Worm (Caenorhabditis elegans): Measurements from ENCODE around the gene snx-14.

Gene snx-14

DNA sequence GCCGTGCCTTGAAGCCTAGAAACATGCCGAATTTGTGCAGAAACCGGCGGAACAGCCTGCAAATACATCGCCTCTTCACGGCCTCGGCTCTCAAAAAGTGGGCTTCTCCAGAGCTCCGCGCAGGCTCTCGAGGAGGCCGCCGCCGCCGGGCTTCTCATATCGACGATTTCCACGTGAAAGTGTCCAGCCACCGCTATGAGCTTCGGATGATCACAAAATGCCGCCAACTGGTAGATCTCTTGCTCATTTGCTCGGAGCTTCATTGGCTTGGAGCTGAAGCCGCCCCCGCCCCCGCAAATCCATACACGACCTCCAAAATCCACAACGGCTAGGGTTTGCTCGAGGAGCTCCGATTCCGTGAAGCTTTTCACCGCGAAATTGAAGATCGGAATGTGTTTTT is 29.5 kb upstream of the snx-14 start:
- TF ChIP-seq zip-8 (tag; optimal IDR thresholded peaks at IDR 0.05) (no peak), ceh-83 (GFP tag; optimal IDR thresholded peaks at IDR 0.05) (no peak), mls-2 (tag; optimal IDR thresholded peaks at IDR 0.05) (no peak), snpc-4 (tag; optimal IDR thresholded peaks at IDR 0.05) (no peak), lsy-2 (tag; optimal IDR thresholded peaks at IDR 0.05) (no peak), M03D4.4 (tag; optimal IDR thresholded peaks at IDR 0.05) (no peak)

DNA sequence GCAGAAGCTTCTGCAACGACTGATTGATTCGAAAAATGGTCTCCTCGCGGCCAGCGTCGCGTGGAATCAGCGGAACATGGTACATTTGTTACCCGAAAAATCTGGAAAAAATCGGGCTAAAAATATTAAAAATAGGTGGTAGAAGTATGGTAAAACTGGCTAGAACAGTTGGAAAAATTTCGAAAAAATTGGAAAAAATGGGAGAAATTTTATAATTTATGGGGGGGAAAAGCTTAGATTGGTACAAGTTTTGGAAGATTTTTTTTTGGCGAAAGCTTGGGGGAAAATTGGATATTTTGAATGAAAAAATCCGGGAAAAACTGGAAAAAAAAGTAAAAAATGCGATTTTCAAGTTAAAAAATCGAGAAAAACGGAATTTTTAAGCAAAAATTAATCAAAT is 16.5 kb upstream of the snx-14 start, which contains the start of gene ddl-2:
Gene ddl-2, minus strand, starts transcription at position 101 of the 400 bp plus-strand sequence.
- no peak for TF ChIP-seq hlh-1 (tag; optimal IDR thresholded peaks at IDR 0.05)
- no peak for TF ChIP-seq lsy-2 (tag; optimal IDR thresholded peaks at IDR 0.05)
- TF ChIP-seq ceh-43 (GFP tag; optimal IDR thresholded peaks at IDR 0.05), result no peak
- TF ChIP-seq tbx-8 (GFP tag; optimal IDR thresholded peaks at IDR 0.05), result no peak
- TF ChIP-seq ces-1 (GFP tag; optimal IDR thresholded peaks at IDR 0.05), result no peak
- TF ChIP-seq unc-120 (tag; optimal IDR thresholded peaks at IDR 0.05; ENCODE audit: poor library complexity, severe bottlenecking), result no peak

DNA sequence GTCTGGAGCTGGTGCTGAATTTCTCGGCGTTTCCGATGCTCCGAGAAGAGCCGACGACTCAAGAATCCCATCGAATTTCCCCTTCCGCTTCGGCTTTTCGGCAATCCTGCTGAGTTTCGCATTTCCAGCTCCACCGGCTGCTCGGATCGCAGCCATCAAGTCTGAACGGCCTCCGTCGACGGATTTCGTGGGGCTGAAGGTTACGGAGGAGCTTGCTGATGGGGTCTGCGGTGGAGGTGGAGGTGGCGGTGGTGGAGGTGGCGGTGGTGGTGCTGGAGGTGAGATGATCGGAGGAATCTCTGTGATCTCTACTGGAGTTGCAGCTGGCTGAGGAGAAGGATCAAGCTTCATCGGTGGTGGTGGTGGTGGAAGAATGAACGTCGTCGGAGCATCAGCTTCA is 12.0 kb upstream of the snx-14 start:
- no peak for TF ChIP-seq flh-1 (GFP tag; optimal IDR thresholded peaks at IDR 0.05)
- TF ChIP-seq nhr-237 (tag; optimal IDR thresholded peaks at IDR 0.05), result no peak
- TF ChIP-seq M03D4.4 (tag; optimal IDR thresholded peaks at IDR 0.05), result no peak
- TF ChIP-seq mep-1 (tag; optimal IDR thresholded peaks at IDR 0.05), result no peak
- TF ChIP-seq lin-32 (GFP tag; optimal IDR thresholded peaks at IDR 0.05), result no peak
- TF ChIP-seq unc-39 (tag; optimal IDR thresholded peaks at IDR 0.05), result no peak
- no peak for TF ChIP-seq mls-2 (tag; optimal IDR thresholded peaks at IDR 0.05)
- TF ChIP-seq lin-13 (tag; optimal IDR thresholded peaks at IDR 0.05), result no peak
- no peak for TF ChIP-seq ztf-11 (tag; optimal IDR thresholded peaks at IDR 0.05)
- no peak for TF ChIP-seq pha-4 (tag; optimal IDR thresholded peaks at IDR 0.05)
- no peak for TF ChIP-seq nhr-28 (tag; optimal IDR thresholded peaks at IDR 0.05)
- no peak for TF ChIP-seq hlh-1 (tag; optimal IDR thresholded peaks at IDR 0.05)
- TF ChIP-seq ceh-83 (GFP tag; optimal IDR thresholded peaks at IDR 0.05), result no peak
- no peak for TF ChIP-seq elt-1 (tag; optimal IDR thresholded peaks at IDR 0.05; ENCODE audit: borderline replicate concordance, insufficient read depth)
- TF ChIP-seq zip-8 (tag; optimal IDR thresholded peaks at IDR 0.05), result no peak
- no peak for TF ChIP-seq elt-3 (tag; optimal IDR thresholded peaks at IDR 0.05)
- TF ChIP-seq ham-2 (GFP tag; optimal IDR thresholded peaks at IDR 0.05), result no peak
- no peak for TF ChIP-seq unc-62 (GFP tag; optimal IDR thresholded peaks at IDR 0.05)
- TF ChIP-seq lsy-2 (tag; optimal IDR thresholded peaks at IDR 0.05), result no peak

DNA sequence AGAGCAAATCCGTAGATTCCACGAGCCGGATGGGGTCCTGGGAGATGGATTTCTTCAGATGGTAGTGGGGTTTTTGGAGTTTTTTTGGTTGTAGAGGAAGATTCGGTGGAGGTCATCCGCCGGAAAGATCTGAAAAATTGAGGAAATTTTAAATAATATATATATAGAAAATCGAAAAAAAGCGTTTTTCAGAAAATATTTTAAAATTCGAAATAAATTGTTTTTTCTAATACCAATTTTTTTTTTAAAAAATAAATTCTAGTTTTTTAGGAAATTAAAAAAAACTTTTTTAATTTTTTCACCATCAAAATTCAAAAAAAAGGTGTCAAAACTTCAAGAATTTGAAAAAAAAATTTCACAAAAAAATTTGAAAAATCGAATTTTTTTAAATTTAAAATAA is 9.9 kb upstream of the snx-14 start, which contains the start of the genes noa-1 and Y48E1B.17:
Gene noa-1, minus strand, starts transcription at position 101 of the 400 bp plus-strand sequence.
Gene Y48E1B.17, minus strand, starts transcription at position 129 of the 400 bp plus-strand sequence.
- no peak for TF ChIP-seq mls-2 (tag; optimal IDR thresholded peaks at IDR 0.05)
- no peak for TF ChIP-seq lsy-2 (tag; optimal IDR thresholded peaks at IDR 0.05)
- no peak for TF ChIP-seq pha-4 (tag; optimal IDR thresholded peaks at IDR 0.05)
- TF ChIP-seq snpc-4 (tag; optimal IDR thresholded peaks at IDR 0.05), result no peak
- no peak for TF ChIP-seq ham-2 (GFP tag; optimal IDR thresholded peaks at IDR 0.05)
- no peak for TF ChIP-seq nhr-2 (tag; optimal IDR thresholded peaks at IDR 0.05)
- no peak for TF ChIP-seq nhr-12 (tag; optimal IDR thresholded peaks at IDR 0.05)
- TF ChIP-seq nhr-28 (tag; optimal IDR thresholded peaks at IDR 0.05), result no peak
- TF ChIP-seq nhr-76 (tag; optimal IDR thresholded peaks at IDR 0.05), result no peak
- no peak for TF ChIP-seq drap-1 (GFP tag; optimal IDR thresholded peaks at IDR 0.05)
- TF ChIP-seq zip-8 (tag; optimal IDR thresholded peaks at IDR 0.05), result no peak

DNA sequence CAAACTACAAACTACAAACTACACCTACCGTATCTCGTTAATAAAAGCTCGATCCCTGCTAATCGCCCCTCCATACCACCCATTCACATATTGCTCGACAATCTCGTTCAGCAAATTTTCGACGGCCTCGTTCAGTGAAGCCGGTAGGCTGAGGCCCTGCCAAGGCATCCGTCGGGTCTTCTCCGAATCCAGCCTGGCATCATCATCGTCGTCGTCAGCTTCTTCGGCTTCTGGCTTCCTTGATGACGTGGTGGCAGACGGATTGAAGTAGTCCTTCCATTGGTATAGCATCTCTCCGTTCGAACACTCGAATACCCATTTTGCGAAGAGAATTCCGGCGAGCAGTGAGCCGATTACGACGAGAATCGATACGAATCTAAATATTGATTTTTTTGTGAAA is 361 bp downstream of the snx-14 start:
- TF ChIP-seq ces-1 (GFP tag; optimal IDR thresholded peaks at IDR 0.05), result no peak
- no peak for TF ChIP-seq unc-120 (tag; optimal IDR thresholded peaks at IDR 0.05; ENCODE audit: poor library complexity, severe bottlenecking)
- no peak for TF ChIP-seq nhr-2 (tag; optimal IDR thresholded peaks at IDR 0.05)
- no peak for TF ChIP-seq M03D4.4 (tag; optimal IDR thresholded peaks at IDR 0.05)
- TF ChIP-seq nhr-76 (tag; optimal IDR thresholded peaks at IDR 0.05), result no peak
- TF ChIP-seq elt-1 (tag; optimal IDR thresholded peaks at IDR 0.05; ENCODE audit: borderline replicate concordance, insufficient read depth), result no peak
- TF ChIP-seq mep-1 (tag; optimal IDR thresholded peaks at IDR 0.05), result no peak
- no peak for TF ChIP-seq blmp-1 (tag; optimal IDR thresholded peaks at IDR 0.05)
- TF ChIP-seq ceh-83 (GFP tag; optimal IDR thresholded peaks at IDR 0.05), result no peak
- TF ChIP-seq mls-2 (tag; optimal IDR thresholded peaks at IDR 0.05), result no peak
- TF ChIP-seq sptf-1 (tag; optimal IDR thresholded peaks at IDR 0.05), result no peak
- TF ChIP-seq lin-13 (tag; optimal IDR thresholded peaks at IDR 0.05), result no peak
- TF ChIP-seq bed-3 (GFP tag; optimal IDR thresholded peaks at IDR 0.05), result no peak
- no peak for TF ChIP-seq unc-39 (tag; optimal IDR thresholded peaks at IDR 0.05)

Data from whole organism, mixed stage, embryonic.